Fruit fly (Drosophila melanogaster): ENCODE data around the gene CG11858.

Gene CG11858

dm6 chr3R:25262322-25262761, at the start of gene CG11858, which contains the start of gene Kdsr (continued):
- no peak for TF ChIP-seq fd59A (GFP tag; optimal IDR thresholded peaks at IDR 0.05)
- no peak for TF ChIP-seq ss (GFP tag; optimal IDR thresholded peaks at IDR 0.05)
- TF ChIP-seq Sox14 (GFP tag; optimal IDR thresholded peaks at IDR 0.05): no peak
- TF ChIP-seq Blimp-1 (GFP tag; optimal IDR thresholded peaks at IDR 0.05): no peak
- TF ChIP-seq CG11902 (GFP tag; optimal IDR thresholded peaks at IDR 0.05): no peak
- no peak for TF ChIP-seq cyc (GFP tag; optimal IDR thresholded peaks at IDR 0.05)
- peak; percentile 95 for TF ChIP-seq svp (GFP tag)

dm6 chr3R:25215123-25215522, 47.4 kb upstream of the CG11858 start, which contains the start of gene Saysd1:
Gene Saysd1, minus strand, starts transcription at chr3R:25215188.
- TF ChIP-seq cyc (GFP tag; optimal IDR thresholded peaks at IDR 0.05) (peak; percentile 44), CG3919 (GFP tag; optimal IDR thresholded peaks at IDR 0.05) (peak; percentile 53), dsx (GFP tag; optimal IDR thresholded peaks at IDR 0.05; ENCODE audit: poor library complexity, severe bottlenecking) (peak; percentile 33), CG9139 (GFP tag; optimal IDR thresholded peaks at IDR 0.05) (no peak), esn (GFP tag; optimal IDR thresholded peaks at IDR 0.05) (peak; percentile 28), acj6 (GFP tag; optimal IDR thresholded peaks at IDR 0.05) (no peak), CG6792 (GFP tag; optimal IDR thresholded peaks at IDR 0.05) (no peak), achi (GFP tag; optimal IDR thresholded peaks at IDR 0.05) (peak; percentile 50), vri (GFP tag; optimal IDR thresholded peaks at IDR 0.05) (peak; percentile 60), fkh (GFP tag; optimal IDR thresholded peaks at IDR 0.05) (peak; percentile 97)

DNA sequence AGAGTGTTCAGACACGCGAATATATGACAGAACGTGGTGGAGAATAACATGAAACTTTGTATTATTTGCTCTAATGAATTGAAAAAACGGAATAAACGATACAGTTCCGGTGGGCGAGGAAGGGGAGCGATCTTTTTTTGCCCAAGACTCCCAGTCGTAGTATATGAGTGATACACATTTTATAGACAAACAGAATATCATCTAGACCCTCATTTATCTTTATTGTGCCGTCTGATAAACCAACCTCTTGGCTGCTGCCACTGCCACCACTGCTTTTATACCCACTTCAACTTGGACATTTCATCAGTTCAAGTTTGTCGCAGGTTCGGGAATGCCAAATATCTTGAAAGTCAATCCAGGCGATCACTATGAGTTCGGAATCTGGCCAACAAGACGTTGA, 46.5 kb upstream of the CG11858 start, which contains the start of gene CG31106:
CG31106 (plus strand) TSS at position 301 of the 400 bp plus-strand sequence.
- TF ChIP-seq esn (GFP tag; optimal IDR thresholded peaks at IDR 0.05) (no peak), CG11902 (GFP tag; optimal IDR thresholded peaks at IDR 0.05) (no peak), cyc (GFP tag; optimal IDR thresholded peaks at IDR 0.05) (no peak), CG6276 (GFP tag; optimal IDR thresholded peaks at IDR 0.05) (no peak), Sox15 (GFP tag; optimal IDR thresholded peaks at IDR 0.05) (no peak)

dm6 chr3R:25219018-25219417, 43.5 kb upstream of the CG11858 start, which contains the start of gene CG31103:
Gene CG31103, plus strand, starts transcription at chr3R:25219318.
- TF ChIP-seq CG6854 (GFP tag; optimal IDR thresholded peaks at IDR 0.05) (no peak), OdsH (GFP tag; optimal IDR thresholded peaks at IDR 0.05) (no peak), fd59A (GFP tag; optimal IDR thresholded peaks at IDR 0.05) (no peak), Hr38 (GFP tag; optimal IDR thresholded peaks at IDR 0.05) (no peak), Eip93F (GFP tag; optimal IDR thresholded peaks at IDR 0.05) (no peak)

DNA sequence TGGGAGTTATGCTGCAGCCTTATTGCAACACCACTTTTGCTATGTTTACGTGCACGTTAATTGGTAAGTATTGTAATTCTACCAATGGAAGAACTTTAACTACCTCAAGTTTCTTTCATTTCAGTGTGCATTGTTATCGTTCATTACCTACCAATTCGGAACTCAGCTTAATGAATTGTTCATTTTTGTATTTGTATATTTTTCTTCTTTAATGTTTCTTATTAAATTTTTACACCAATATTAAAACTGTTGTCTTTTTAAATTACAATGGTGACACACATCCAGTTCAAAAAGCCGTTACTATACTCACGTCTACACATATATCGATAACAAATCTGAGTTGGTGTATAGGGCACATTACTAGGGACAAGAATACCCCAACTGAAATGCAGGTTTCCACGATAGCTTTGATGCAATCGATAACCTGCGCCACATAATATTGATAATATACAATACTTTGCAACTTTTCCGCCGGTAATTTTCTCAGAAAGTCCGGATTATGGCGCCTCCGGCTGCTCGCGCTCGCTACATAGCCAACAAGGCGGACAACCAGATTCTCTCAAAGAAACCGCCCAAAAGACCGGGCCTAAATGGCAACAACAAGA, 41.2 kb upstream of the CG11858 start, which contains the start of gene Alg9:
Alg9 (plus strand) TSS at position 387 of the 605 bp plus-strand sequence.
- TF ChIP-seq salr (GFP tag; optimal IDR thresholded peaks at IDR 0.05) (no peak), pdm3 (GFP tag; optimal IDR thresholded peaks at IDR 0.05) (no peak), cyc (GFP tag; optimal IDR thresholded peaks at IDR 0.05) (no peak), Ets21C (GFP tag; optimal IDR thresholded peaks at IDR 0.05) (no peak), CG31627 (GFP tag; optimal IDR thresholded peaks at IDR 0.05) (no peak), Hr38 (GFP tag; optimal IDR thresholded peaks at IDR 0.05) (no peak), spab (GFP tag; optimal IDR thresholded peaks at IDR 0.05) (no peak), lz (GFP tag; optimal IDR thresholded peaks at IDR 0.05) (no peak), CG15336 (GFP tag; IDR thresholded peaks at IDR 0.05) (no peak), CG8119 (GFP tag; IDR thresholded peaks at IDR 0.05) (no peak), CG3032 (tag; optimal IDR thresholded peaks at IDR 0.05) (no peak), fd59A (GFP tag; optimal IDR thresholded peaks at IDR 0.05) (no peak), CG11902 (GFP tag; optimal IDR thresholded peaks at IDR 0.05) (no peak)
